Fruit fly (Drosophila melanogaster): ENCODE results near the gene CG42788.
A peak's percentile ranks its signal among the peaks of the same experiment; 100 is the strongest.

CG42788 gene

DNA sequence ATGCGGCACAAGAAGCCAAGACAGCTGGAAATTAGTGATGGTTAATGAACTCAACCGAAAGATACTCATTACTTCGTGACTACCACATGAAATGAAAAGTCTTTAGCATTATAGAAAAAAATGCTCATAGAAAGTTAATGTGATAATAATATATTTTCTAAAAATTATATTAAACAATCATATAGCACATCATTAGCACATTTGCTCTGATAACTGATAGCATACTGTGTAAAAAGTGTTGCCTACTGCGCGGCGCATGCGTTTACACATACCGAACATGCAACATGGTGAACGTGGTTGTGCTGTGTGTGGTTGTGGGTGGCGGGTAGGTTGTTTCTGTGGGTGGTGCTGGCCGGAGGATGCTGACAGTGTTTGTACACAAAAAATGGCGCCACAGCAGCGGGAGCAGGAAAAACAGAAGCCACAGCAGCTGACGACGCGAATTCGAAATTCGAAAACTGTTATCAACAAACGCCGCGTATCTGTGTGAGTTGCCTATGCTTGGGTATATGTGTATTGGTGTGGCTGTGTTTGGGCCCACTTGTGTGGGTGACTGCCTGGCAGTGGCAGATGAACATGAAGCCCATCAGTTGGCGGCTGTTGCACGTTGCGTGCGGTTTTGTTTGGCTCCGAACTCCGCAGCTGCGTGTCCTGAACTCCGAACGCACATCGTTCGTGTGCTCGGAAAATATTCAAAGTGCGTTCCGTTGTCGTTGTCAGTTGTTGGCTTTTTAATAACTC lies 18.2 kb upstream of the CG42788 start, which contains the start of gene Gyc88E (continued):
- peak; percentile 44 for TF ChIP-seq Deaf1 (tag; optimal IDR thresholded peaks at IDR 0.05)
- 0 out of 2 replicates have a peak, but pooled peaks have one; percentile 31 for TF ChIP-seq dati (GFP tag; IDR thresholded peaks at IDR 0.05)
- peak; percentile 30; the same call in 1 of the 2 replicates for TF ChIP-seq danr (GFP tag; IDR thresholded peaks at IDR 0.05)
- 0 out of 2 replicates have a peak, but pooled peaks have one; percentile 11 for TF ChIP-seq CG11085 (GFP tag; IDR thresholded peaks at IDR 0.05)
- peak; percentile 41 for TF ChIP-seq CG18599 (GFP tag; optimal IDR thresholded peaks at IDR 0.05)
- TF ChIP-seq CG11398 (GFP tag; optimal IDR thresholded peaks at IDR 0.05) = no peak
- no peak for TF ChIP-seq inv (GFP tag; IDR thresholded peaks at IDR 0.05; ENCODE audit: partially characterized antibody)
- no peak for TF ChIP-seq CG2199 (GFP tag; IDR thresholded peaks at IDR 0.05)
- no peak for TF ChIP-seq Vsx1 (GFP tag; optimal IDR thresholded peaks at IDR 0.05)
- no peak for TF ChIP-seq hkb (optimal IDR thresholded peaks at IDR 0.05)
- TF ChIP-seq hkb (GFP tag; IDR thresholded peaks at IDR 0.05) = peak; percentile 63
- TF ChIP-seq Trl (optimal IDR thresholded peaks at IDR 0.05) = no peak
- TF ChIP-seq Trl (GFP tag; optimal IDR thresholded peaks at IDR 0.05) = no peak
- peak; percentile 93 for TF ChIP-seq CG5180 (GFP tag; optimal IDR thresholded peaks at IDR 0.05)
- TF ChIP-seq CG12769 (tag; optimal IDR thresholded peaks at IDR 0.05) = no peak
- TF ChIP-seq Dad (GFP tag; optimal IDR thresholded peaks at IDR 0.05) = no peak
- TF ChIP-seq CG11504 (tag; optimal IDR thresholded peaks at IDR 0.05) = peak; percentile 39
- 0 out of 2 replicates have a peak, but pooled peaks have one; percentile 36 for TF ChIP-seq slbo (GFP tag; IDR thresholded peaks at IDR 0.05)
- no peak for TF ChIP-seq wor (GFP tag; IDR thresholded peaks at IDR 0.05)
- no peak for TF ChIP-seq C15 (GFP tag; IDR thresholded peaks at IDR 0.05)
- TF ChIP-seq croc (GFP tag; conservative IDR thresholded peaks at IDR 0.05) = peak; percentile 26; the same call in 1 of the 3 replicates
- TF ChIP-seq Awh (GFP tag; IDR thresholded peaks at IDR 0.05) = 0 out of 2 replicates have a peak, but pooled peaks have one; percentile 47
- TF ChIP-seq Dek (tag; optimal IDR thresholded peaks at IDR 0.05) = no peak
- no peak for TF ChIP-seq corto (GFP tag; optimal IDR thresholded peaks at IDR 0.05)
- TF ChIP-seq gce (GFP tag; IDR thresholded peaks at IDR 0.05) = 0 out of 3 replicates have a peak, but pooled peaks have one; percentile 28
- no peak for TF ChIP-seq Mes4 (GFP tag; optimal IDR thresholded peaks at IDR 0.05)
- no peak for TF ChIP-seq odd (GFP tag; optimal IDR thresholded peaks at IDR 0.05)
- TF ChIP-seq kni (GFP tag; optimal IDR thresholded peaks at IDR 0.05) = no peak
- no peak for TF ChIP-seq ken (GFP tag; IDR thresholded peaks at IDR 0.05)
- TF ChIP-seq row (GFP tag; IDR thresholded peaks at IDR 0.05) = peak; percentile 65; the same call in 2 of the 3 replicates
- 0 out of 3 replicates have a peak, but pooled peaks have one; percentile 30 for TF ChIP-seq CG11093 (GFP tag; IDR thresholded peaks at IDR 0.05)
- TF ChIP-seq CG14710 (tag; optimal IDR thresholded peaks at IDR 0.05) = no peak
- no peak for TF ChIP-seq grau (tag; optimal IDR thresholded peaks at IDR 0.05)
- TF ChIP-seq Drgx (GFP tag; IDR thresholded peaks at IDR 0.05) = peak; percentile 31; the same call in 1 of the 2 replicates
- peak; percentile 69 for TF ChIP-seq lmd (GFP tag; IDR thresholded peaks at IDR 0.05)
- peak; percentile 65; the same call in 1 of the 2 replicates for TF ChIP-seq Xrp1 (GFP tag; IDR thresholded peaks at IDR 0.05)
- peak; percentile 62 for TF ChIP-seq CG11696 (GFP tag; IDR thresholded peaks at IDR 0.05)
- no peak for TF ChIP-seq CG4707 (GFP tag; optimal IDR thresholded peaks at IDR 0.05)
- TF ChIP-seq wdn (GFP tag; IDR thresholded peaks at IDR 0.05) = peak; percentile 42; the same call in 1 of the 2 replicates
- no peak for TF ChIP-seq CG15514 (GFP tag; optimal IDR thresholded peaks at IDR 0.05)
- 0 out of 2 replicates have a peak, but pooled peaks have one; percentile 40 for TF ChIP-seq CG4730 (GFP tag; IDR thresholded peaks at IDR 0.05)
- TF ChIP-seq shn (GFP tag; optimal IDR thresholded peaks at IDR 0.05) = no peak
- TF ChIP-seq CG3726 (GFP tag; IDR thresholded peaks at IDR 0.05) = no peak
- peak; percentile 52 for TF ChIP-seq scrt (GFP tag; optimal IDR thresholded peaks at IDR 0.05)
- TF ChIP-seq dysf (GFP tag; IDR thresholded peaks at IDR 0.05) = peak; percentile 67
- TF ChIP-seq ap (GFP tag; IDR thresholded peaks at IDR 0.05) = peak; percentile 38; the same call in 1 of the 2 replicates
- TF ChIP-seq CG10959 (GFP tag; IDR thresholded peaks at IDR 0.05) = no peak
- no peak for TF ChIP-seq jing (GFP tag; optimal IDR thresholded peaks at IDR 0.05)
- TF ChIP-seq Dp (GFP tag; optimal IDR thresholded peaks at IDR 0.05) = no peak
- TF ChIP-seq Rfx (GFP tag; IDR thresholded peaks at IDR 0.05) = peak; percentile 69
